Worm (Caenorhabditis elegans) whole organism, L4/young adult: ENCODE measurements around the gene srw-76.

Experiments
- W03F9.2 ChIP-seq: fragments of 150-350 bp; optimal IDR thresholded peaks from 2 replicates; lab custom pipeline; 2014; ENCODE audit warnings: missing biosample characterization, missing genetic modification characterization
- dao-5 ChIP-seq: sonication (generic microtip); optimal IDR thresholded peaks from 2 replicates; lab custom pipeline; 2016; ENCODE audit warnings: missing genotype, missing genetic modification characterization, moderate library complexity, missing compliant biosample characterization
- him-1 ChIP-seq: sonication (generic microtip); optimal IDR thresholded peaks from 2 replicates; lab custom pipeline; 2016; ENCODE audit warnings: missing genotype, missing genetic modification reagents, missing genetic modification characterization, missing compliant biosample characterization

DNA sequence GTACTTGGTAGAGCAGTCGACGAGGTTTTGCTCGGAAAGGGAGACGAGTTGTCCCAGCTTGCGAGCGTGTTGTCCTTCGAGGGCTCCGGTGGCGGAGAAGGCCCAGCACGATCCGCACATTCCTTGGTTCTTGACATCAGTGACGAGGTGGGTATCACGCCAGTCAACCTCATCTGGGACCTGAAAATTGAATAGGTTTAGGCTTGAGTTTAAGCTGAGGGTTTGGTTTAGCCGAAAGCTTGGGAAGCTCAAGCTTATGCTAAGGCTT, 44.4 kb downstream of the srw-76 start:
- no peak for TF ChIP-seq him-1 (tag; lab: Kevin White, UChicago)
- TF ChIP-seq W03F9.2 (tag; lab: Kevin White, UChicago): no peak
- no peak for TF ChIP-seq dao-5
